Fruit fly (Drosophila melanogaster) whole organism, embryonic: ENCODE results near the gene CG33489.

Experiments used
- CG14667 ChIP-seq: fragments of 200-800 bp; sonication (Bioruptor generic); IDR thresholded peaks from 2 replicates; pipeline ENCODE4 v1.3.6; 2022; ENCODE audit warnings: missing biosample characterization, missing genetic modification characterization
- Sox102F ChIP-seq: fragments of 200-800 bp; sonication (Bioruptor generic); optimal IDR thresholded peaks from 2 replicates; lab custom pipeline; 2018; ENCODE audit warnings: missing biosample characterization, mild to moderate bottlenecking, missing genetic modification characterization, moderate library complexity

DNA sequence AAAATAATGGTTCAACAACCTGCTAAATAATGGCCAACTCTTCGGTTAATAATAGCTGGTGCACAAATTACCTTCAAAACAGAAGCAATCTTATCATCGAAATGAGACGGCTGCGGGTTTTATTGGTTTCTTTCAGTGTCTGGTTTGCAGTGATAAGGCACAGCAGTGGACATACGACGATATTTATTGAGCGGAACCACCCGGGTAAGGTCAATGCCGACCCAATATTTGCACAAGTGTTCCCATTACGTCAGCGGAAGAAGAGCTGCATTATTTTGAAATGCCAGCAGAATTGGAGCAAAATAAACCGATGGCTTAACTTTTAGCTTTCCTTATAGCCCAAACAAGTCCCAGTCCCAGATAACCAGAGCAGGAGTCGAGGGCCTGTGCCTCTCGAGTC lies 51.1 kb downstream of the CG33489 start:
- TF ChIP-seq Sox102F (GFP tag; lab: Kevin White, UChicago) (no peak), CG14667 (GFP tag; lab: Robert Waterston, UW) (no peak)
